Worm (Caenorhabditis elegans) whole organism, L3 larva: Measurements from ENCODE around the gene F55G7.3.

Experiments
- R02D3.7 ChIP-seq: fragments of 150-350 bp; optimal IDR thresholded peaks from 2 replicates; lab custom pipeline; 2014; ENCODE audit warnings: missing biosample characterization, missing genetic modification characterization
- ZK546.5 ChIP-seq: sonication (generic microtip); optimal IDR thresholded peaks from 2 replicates; lab custom pipeline; 2017; ENCODE audit warnings: missing biosample characterization, missing genetic modification characterization
- ama-1 ChIP-seq: fragments of 150-350 bp; optimal IDR thresholded peaks from 2 replicates; lab custom pipeline; 2018
- ceh-28 ChIP-seq: fragments of 150-350 bp; optimal IDR thresholded peaks from 2 replicates; lab custom pipeline; 2014; ENCODE audit warnings: missing biosample characterization, missing genetic modification reagents, missing genetic modification characterization
- ceh-82 ChIP-seq: fragments of 150-350 bp; optimal IDR thresholded peaks from 2 replicates; lab custom pipeline; 2014; ENCODE audit warnings: missing biosample characterization, missing genetic modification characterization
- daf-12 ChIP-seq: fragments of 150-350 bp; optimal IDR thresholded peaks from 2 replicates; lab custom pipeline; 2014; ENCODE audit warnings: missing biosample characterization, missing genetic modification reagents, missing genetic modification characterization
- elt-1 ChIP-seq: fragments of 150-350 bp; optimal IDR thresholded peaks from 2 replicates; lab custom pipeline; 2014; ENCODE audit warnings: missing biosample characterization, missing genetic modification characterization
- elt-2 ChIP-seq: sonication (generic microtip); optimal IDR thresholded peaks from 2 replicates; lab custom pipeline; 2016; ENCODE audit warnings: missing genetic modification reagents, mild to moderate bottlenecking, missing genetic modification characterization, missing compliant biosample characterization
- fkh-10 ChIP-seq: sonication (generic microtip); optimal IDR thresholded peaks from 2 replicates; lab custom pipeline; 2017; ENCODE audit warnings: missing biosample characterization, missing genetic modification reagents, missing genetic modification characterization
- hmg-11 ChIP-seq: sonication (generic microtip); optimal IDR thresholded peaks from 2 replicates; lab custom pipeline; 2016; ENCODE audit warnings: missing genetic modification characterization, missing compliant biosample characterization
- jun-1 ChIP-seq: fragments of 150-350 bp; optimal IDR thresholded peaks from 2 replicates; lab custom pipeline; 2014; ENCODE audit warnings: missing biosample characterization, missing genetic modification reagents, missing genetic modification characterization
- lin-15B ChIP-seq: fragments of 150-350 bp; optimal IDR thresholded peaks from 2 replicates; lab custom pipeline; 2014; ENCODE audit warnings: missing biosample characterization, missing genetic modification characterization
- lin-39 ChIP-seq: fragments of 150-350 bp; optimal IDR thresholded peaks from 2 replicates; lab custom pipeline; 2018; ENCODE audit warnings: missing biosample characterization, missing genetic modification reagents, missing genetic modification characterization
- lsy-12 ChIP-seq: sonication (generic microtip); optimal IDR thresholded peaks from 2 replicates; lab custom pipeline; 2016; ENCODE audit warnings: mild to moderate bottlenecking, missing genetic modification characterization, missing compliant biosample characterization
- mdl-1 ChIP-seq: fragments of 150-350 bp; optimal IDR thresholded peaks from 2 replicates; lab custom pipeline; 2014; ENCODE audit warnings: missing biosample characterization, missing genetic modification characterization
- mml-1 ChIP-seq: fragments of 150-350 bp; sonication (generic microtip); optimal IDR thresholded peaks from 3 replicates; lab custom pipeline; 2014; ENCODE audit warnings: missing biosample characterization, missing genetic modification characterization
- nfya-1 ChIP-seq: sonication (generic microtip); optimal IDR thresholded peaks from 2 replicates; lab custom pipeline; 2017; ENCODE audit warnings: missing genetic modification characterization, mild to moderate bottlenecking, missing compliant biosample characterization, antibody characterized with exemption, moderate library complexity; ENCODE audit not compliant: insufficient read depth
- nhr-11 ChIP-seq: fragments of 150-350 bp; optimal IDR thresholded peaks from 2 replicates; lab custom pipeline; 2014; ENCODE audit warnings: missing biosample characterization, missing genetic modification characterization
- nhr-12 ChIP-seq: fragments of 150-350 bp; optimal IDR thresholded peaks from 2 replicates; lab custom pipeline; 2014; ENCODE audit warnings: missing biosample characterization, missing genetic modification characterization
- nhr-23 ChIP-seq: fragments of 150-350 bp; optimal IDR thresholded peaks from 2 replicates; lab custom pipeline; 2014; ENCODE audit warnings: missing biosample characterization, missing genetic modification reagents, missing genetic modification characterization
- nhr-237 ChIP-seq: fragments of 150-350 bp; optimal IDR thresholded peaks from 2 replicates; lab custom pipeline; 2014; ENCODE audit warnings: missing biosample characterization, missing genetic modification characterization
- nhr-43 ChIP-seq: sonication (generic microtip); optimal IDR thresholded peaks from 2 replicates; lab custom pipeline; 2016; ENCODE audit warnings: mild to moderate bottlenecking, missing genetic modification characterization, missing compliant biosample characterization; ENCODE audit not compliant: poor library complexity, severe bottlenecking
- nhr-67 ChIP-seq: fragments of 150-350 bp; optimal IDR thresholded peaks from 2 replicates; lab custom pipeline; 2014; ENCODE audit warnings: missing biosample characterization, missing genetic modification characterization
- nhr-76 ChIP-seq: fragments of 150-350 bp; sonication (generic microtip); optimal IDR thresholded peaks from 5 replicates; lab custom pipeline; 2014; ENCODE audit warnings: missing biosample characterization, missing genetic modification characterization
- pha-4 ChIP-seq: fragments of 150-350 bp; optimal IDR thresholded peaks from 2 replicates; lab custom pipeline; 2014; ENCODE audit warnings: missing biosample characterization, missing genetic modification reagents, missing genetic modification characterization
- pqm-1 ChIP-seq: fragments of 150-350 bp; optimal IDR thresholded peaks from 2 replicates; lab custom pipeline; 2017; ENCODE audit warnings: missing biosample characterization, missing genetic modification characterization, inconsistent platforms
- sea-2 ChIP-seq: fragments of 150-350 bp; sonication (generic microtip); optimal IDR thresholded peaks from 4 replicates; lab custom pipeline; 2014; ENCODE audit warnings: missing biosample characterization, missing genetic modification reagents, missing genetic modification characterization
- skn-1 ChIP-seq: fragments of 150-350 bp; optimal IDR thresholded peaks from 2 replicates; lab custom pipeline; 2014; ENCODE audit warnings: missing biosample characterization, missing genetic modification characterization
- snpc-4 ChIP-seq: fragments of 150-350 bp; optimal IDR thresholded peaks from 2 replicates; lab custom pipeline; 2014; ENCODE audit warnings: missing biosample characterization, missing genetic modification characterization
- unc-62 ChIP-seq: fragments of 150-350 bp; sonication (generic microtip); optimal IDR thresholded peaks from 4 replicates; lab custom pipeline; 2014; ENCODE audit warnings: missing biosample characterization, missing genetic modification reagents, missing genetic modification characterization
- zag-1 ChIP-seq: fragments of 150-350 bp; optimal IDR thresholded peaks from 2 replicates; lab custom pipeline; 2014; ENCODE audit warnings: missing biosample characterization, missing genetic modification characterization
- ztf-11 ChIP-seq: fragments of 150-350 bp; optimal IDR thresholded peaks from 2 replicates; lab custom pipeline; 2014; ENCODE audit warnings: missing biosample characterization, missing genetic modification characterization
- ztf-4 ChIP-seq: fragments of 150-350 bp; optimal IDR thresholded peaks from 2 replicates; lab custom pipeline; 2014; ENCODE audit warnings: missing biosample characterization, missing genetic modification characterization

The F55G7.3 gene

DNA sequence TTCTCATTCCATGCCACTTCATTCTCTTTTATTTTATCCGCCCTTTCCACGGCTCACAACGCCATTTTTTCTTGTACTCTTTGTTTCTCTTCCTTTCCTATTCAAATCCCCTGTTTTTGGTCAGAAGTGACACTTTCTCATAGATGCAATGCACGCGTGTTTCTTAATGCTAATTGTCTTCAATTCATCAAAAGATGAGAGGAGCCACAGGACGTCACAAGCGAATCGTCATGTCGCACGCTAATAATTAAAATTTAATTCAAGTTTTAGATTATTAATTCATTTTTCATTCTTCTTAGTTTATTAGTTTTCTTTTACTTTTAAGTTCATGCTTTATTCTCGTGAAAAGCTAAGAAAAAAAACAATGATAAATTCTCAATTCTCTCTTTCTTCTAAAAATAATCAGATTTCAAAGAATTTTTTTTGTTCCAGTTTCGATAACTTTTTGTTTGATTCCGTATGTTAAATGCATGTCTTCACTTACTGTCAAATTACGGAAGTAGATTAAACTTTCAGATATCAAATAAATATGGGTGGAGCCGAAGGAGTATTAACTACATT lies 21.0 kb downstream of the F55G7.3 start, which contains the start of gene Y62H9A.14:
Y62H9A.14 (plus strand) TSS at position 511 of the 561 bp plus-strand sequence.
- TF ChIP-seq pqm-1 = no peak
- no peak for TF ChIP-seq ztf-11
- no peak for TF ChIP-seq skn-1 (tag; lab: Kevin White, UChicago)
- TF ChIP-seq nhr-12 (tag; lab: Kevin White, UChicago) = no peak
- TF ChIP-seq fkh-10 = no peak
- TF ChIP-seq nhr-237 = no peak
- no peak for TF ChIP-seq unc-62 (GFP tag; lab: Kevin White, UChicago)
- TF ChIP-seq ZK546.5 (tag; lab: Kevin White, UChicago) = no peak
- no peak for TF ChIP-seq nfya-1 (tag; lab: Kevin White, UChicago)
- TF ChIP-seq nhr-76 (tag; lab: Kevin White, UChicago) = no peak

ce11 chrX:11917994-11918393 lies 23.9 kb downstream of the F55G7.3 start, which contains the start of gene Y62H9A.16:
Gene Y62H9A.16 (plus strand): TSS chrX:11918294.
- no peak for TF ChIP-seq hmg-11 (tag; lab: Kevin White, UChicago)
- no peak for TF ChIP-seq R02D3.7 (tag; lab: Kevin White, UChicago)
- no peak for TF ChIP-seq jun-1 (tag; lab: Kevin White, UChicago)
- no peak for TF ChIP-seq nhr-23 (tag; lab: Kevin White, UChicago)
- TF ChIP-seq mdl-1 (tag; lab: Kevin White, UChicago) = no peak
- TF ChIP-seq nhr-67 (tag; lab: Kevin White, UChicago) = no peak
- TF ChIP-seq sea-2 (GFP tag; lab: Kevin White, UChicago) = no peak
- no peak for TF ChIP-seq lin-15B (tag; lab: Kevin White, UChicago)
- TF ChIP-seq ztf-4 (tag; lab: Kevin White, UChicago) = no peak
- no peak for TF ChIP-seq snpc-4
- TF ChIP-seq nfya-1 (tag; lab: Kevin White, UChicago) = no peak
- no peak for TF ChIP-seq lsy-12 (tag; lab: Kevin White, UChicago)
- no peak for TF ChIP-seq zag-1 (tag; lab: Kevin White, UChicago)
- no peak for TF ChIP-seq pqm-1
- TF ChIP-seq nhr-11 (tag; lab: Kevin White, UChicago) = no peak
- no peak for TF ChIP-seq ceh-82 (tag; lab: Kevin White, UChicago)
- no peak for TF ChIP-seq daf-12 (tag; lab: Kevin White, UChicago)

- TF ChIP-seq nhr-237 = no peak
- TF ChIP-seq elt-1 (tag; lab: Kevin White, UChicago) = no peak
- TF ChIP-seq ceh-28 = no peak
- no peak for TF ChIP-seq unc-62 (GFP tag; lab: Kevin White, UChicago)
Observed at ce11 chrX:11916705-11917104, 25.1 kb downstream of the F55G7.3 start, which contains the start of gene Y62H9A.13. Gene Y62H9A.13 (plus strand): TSS chrX:11917005.

DNA sequence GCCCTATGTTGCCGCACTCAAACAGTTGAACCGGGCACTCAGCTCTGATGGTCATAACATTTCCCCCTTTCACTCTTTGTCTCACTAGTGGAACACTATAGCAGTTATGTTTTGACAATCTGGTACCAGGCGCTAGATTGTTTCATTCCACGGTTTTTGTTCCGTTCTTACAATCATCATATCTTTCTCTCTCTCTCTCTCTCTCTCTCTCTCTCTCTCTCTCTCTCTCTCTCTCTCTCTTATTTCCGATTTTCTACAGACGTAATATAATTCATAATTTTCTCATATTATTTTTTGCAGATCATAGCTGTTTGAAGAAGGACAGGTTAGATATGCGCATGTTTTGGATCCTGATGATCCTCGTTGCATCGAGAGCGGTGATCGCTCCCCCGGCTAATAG lies 28.0 kb downstream of the F55G7.3 start, which contains the start of gene Y62H9A.12:
Y62H9A.12 (plus strand) TSS at position 301 of the 400 bp plus-strand sequence.
- no peak for TF ChIP-seq lin-39 (tag; lab: Kevin White, UChicago)
- TF ChIP-seq jun-1 (tag; lab: Kevin White, UChicago) = no peak
- no peak for TF ChIP-seq nhr-43
- TF ChIP-seq nhr-11 (tag; lab: Kevin White, UChicago) = no peak
- TF ChIP-seq ceh-28 = no peak
- no peak for TF ChIP-seq pha-4 (tag; lab: Kevin White, UChicago)
- TF ChIP-seq ztf-4 (tag; lab: Kevin White, UChicago) = no peak
- no peak for TF ChIP-seq nfya-1 (tag; lab: Kevin White, UChicago)
- no peak for TF ChIP-seq zag-1 (tag; lab: Kevin White, UChicago)
- no peak for TF ChIP-seq hmg-11 (tag; lab: Kevin White, UChicago)
- TF ChIP-seq lin-15B (tag; lab: Kevin White, UChicago) = no peak
- TF ChIP-seq mml-1 = no peak
- TF ChIP-seq ama-1 = no peak
- no peak for TF ChIP-seq mdl-1 (tag; lab: Kevin White, UChicago)

- TF ChIP-seq elt-2 (peak; percentile 73), ceh-82 (tag; lab: Kevin White, UChicago) (no peak)
Observed at ce11 chrX:11910046-11910445, 31.8 kb downstream of the F55G7.3 start, which contains the start of gene Y62H9A.15. Gene Y62H9A.15 (minus strand): TSS chrX:11910145.
